Fruit fly (Drosophila melanogaster): ENCODE measurements around the gene CG6244.

The CG6244 gene

dm6 chr3L:15825493-15826209 is 17.5 kb downstream of the CG6244 start (continued):
- TF ChIP-seq amos (GFP tag; IDR thresholded peaks at IDR 0.05; ENCODE audit: partially characterized antibody) (no peak; the same call in 1 of the 2 replicates), ac (GFP tag; optimal IDR thresholded peaks at IDR 0.05) (no peak), YL-1 (GFP tag; optimal IDR thresholded peaks at IDR 0.05) (peak; percentile 75), CG1832 (GFP tag; optimal IDR thresholded peaks at IDR 0.05) (no peak), pfk (GFP tag; optimal IDR thresholded peaks at IDR 0.05) (no peak), sob (GFP tag; IDR thresholded peaks at IDR 0.05) (peak; percentile 56; the same call in 1 of the 2 replicates), CG13424 (tag; optimal IDR thresholded peaks at IDR 0.05) (no peak), CG9437 (GFP tag; optimal IDR thresholded peaks at IDR 0.05) (no peak), Doc3 (GFP tag; IDR thresholded peaks at IDR 0.05; ENCODE audit: partially characterized antibody) (no peak), Dad (GFP tag; optimal IDR thresholded peaks at IDR 0.05) (peak; percentile 15), Stat92E (GFP tag; optimal IDR thresholded peaks at IDR 0.05) (no peak), CG7963 (GFP tag; IDR thresholded peaks at IDR 0.05; ENCODE audit: partially characterized antibody) (no peak), CG8944 (GFP tag; optimal IDR thresholded peaks at IDR 0.05) (no peak), Chrac-16 (GFP tag; optimal IDR thresholded peaks at IDR 0.05) (no peak), ham (GFP tag; IDR thresholded peaks at IDR 0.05) (no peak), CG8924 (tag; optimal IDR thresholded peaks at IDR 0.05) (peak; percentile 1), Mad (GFP tag; optimal IDR thresholded peaks at IDR 0.05) (no peak), wor (GFP tag; IDR thresholded peaks at IDR 0.05) (no peak), CG17612 (GFP tag; IDR thresholded peaks at IDR 0.05) (no peak), CG30431 (GFP tag; optimal IDR thresholded peaks at IDR 0.05) (no peak), ewg (GFP tag; optimal IDR thresholded peaks at IDR 0.05) (no peak), Oli (tag; optimal IDR thresholded peaks at IDR 0.05) (no peak), CG14860 (GFP tag; IDR thresholded peaks at IDR 0.05; ENCODE audit: partially characterized antibody) (no peak), pum (GFP tag; optimal IDR thresholded peaks at IDR 0.05) (no peak), CG2875 (GFP tag; optimal IDR thresholded peaks at IDR 0.05) (no peak), CG12104 (GFP tag; optimal IDR thresholded peaks at IDR 0.05) (no peak), NC2β (GFP tag; optimal IDR thresholded peaks at IDR 0.05) (no peak), Myb (GFP tag; optimal IDR thresholded peaks at IDR 0.05) (peak; percentile 22), CG15479 (GFP tag; optimal IDR thresholded peaks at IDR 0.05) (peak; percentile 95), CG11723 (GFP tag; optimal IDR thresholded peaks at IDR 0.05) (no peak), az2 (GFP tag; optimal IDR thresholded peaks at IDR 0.05) (no peak), psq (GFP tag; optimal IDR thresholded peaks at IDR 0.05) (no peak), Ets97D (GFP tag; optimal IDR thresholded peaks at IDR 0.05) (no peak), slou (GFP tag; optimal IDR thresholded peaks at IDR 0.05) (no peak), Fer3 (tag; optimal IDR thresholded peaks at IDR 0.05) (no peak), Dp (GFP tag; optimal IDR thresholded peaks at IDR 0.05) (no peak), CG4707 (GFP tag; optimal IDR thresholded peaks at IDR 0.05) (no peak), Eip74EF (GFP tag; optimal IDR thresholded peaks at IDR 0.05) (no peak), abd-A (tag; optimal IDR thresholded peaks at IDR 0.05) (peak; percentile 8), ranshi (GFP tag; IDR thresholded peaks at IDR 0.05) (no peak), exex (tag; optimal IDR thresholded peaks at IDR 0.05) (peak; percentile 58), dimm (GFP tag; IDR thresholded peaks at IDR 0.05) (no peak), CG17359 (tag; optimal IDR thresholded peaks at IDR 0.05) (peak; percentile 21), fd102C (GFP tag; optimal IDR thresholded peaks at IDR 0.05) (no peak), CG3065 (GFP tag; optimal IDR thresholded peaks at IDR 0.05) (no peak), z (GFP tag; IDR thresholded peaks at IDR 0.05) (peak; percentile 83; the same call in 2 of the 3 replicates), CG16779 (GFP tag; IDR thresholded peaks at IDR 0.05) (no peak), ro (GFP tag; IDR thresholded peaks at IDR 0.05) (no peak), Jarid2 (GFP tag; optimal IDR thresholded peaks at IDR 0.05) (no peak)

Data from whole organism, embryonic.